Fruit fly (Drosophila melanogaster): ENCODE data around the gene CG10512.

- no peak for TF ChIP-seq CTCF (optimal IDR thresholded peaks at IDR 0.05)
- TF ChIP-seq CG8478 (optimal IDR thresholded peaks at IDR 0.05) = no peak
Observed at dm6 chr3L:21256062-21257023, 53.6 kb downstream of the CG10512 start.

All from S2 (cell line).